Worm (Caenorhabditis elegans) whole organism, young adult: Measurements from ENCODE around the gene clec-165.
A peak's percentile ranks its signal among the peaks of the same experiment; 100 is the strongest.

Experiments
- B0035.1 ChIP-seq: sonication (generic microtip); optimal IDR thresholded peaks from 2 replicates; lab custom pipeline; 2016; ENCODE audit warnings: missing genetic modification characterization, mild to moderate bottlenecking, missing compliant biosample characterization, missing genotype, missing genetic modification reagents
- F23B12.7 ChIP-seq: sonication (generic microtip); optimal IDR thresholded peaks from 2 replicates; lab custom pipeline; 2017; ENCODE audit warnings: missing genetic modification characterization, mild to moderate bottlenecking, missing compliant biosample characterization, antibody characterized with exemption, moderate library complexity; ENCODE audit not compliant: insufficient read depth
- F52B5.7 ChIP-seq: sonication (generic microtip); optimal IDR thresholded peaks from 2 replicates; lab custom pipeline; 2016; ENCODE audit warnings: mild to moderate bottlenecking, missing genetic modification characterization, missing compliant biosample characterization
- K11D2.4 ChIP-seq: fragments of 200-800 bp; sonication (Bioruptor generic); IDR thresholded peaks from 2 replicates; pipeline ENCODE4 v1.3.6; 2022; ENCODE audit warnings: missing genetic modification reagents, missing genetic modification characterization, missing compliant biosample characterization
- T26A5.8 ChIP-seq: sonication (generic microtip); optimal IDR thresholded peaks from 2 replicates; lab custom pipeline; 2016; ENCODE audit warnings: missing genetic modification characterization, missing compliant biosample characterization
- attf-3 ChIP-seq: fragments of 200-800 bp; sonication (Bioruptor generic); conservative IDR thresholded peaks from 2 replicates; pipeline ENCODE4 v1.3.6; 2022; ENCODE audit warnings: missing genetic modification reagents, missing genetic modification characterization, missing compliant biosample characterization
- attf-5 ChIP-seq: fragments of 200-800 bp; sonication (Bioruptor generic); optimal IDR thresholded peaks from 2 replicates; lab custom pipeline; 2018; ENCODE audit warnings: mild to moderate bottlenecking, missing genetic modification characterization, missing compliant biosample characterization
- attf-6 ChIP-seq: fragments of 200-800 bp; sonication (Bioruptor generic); IDR thresholded peaks from 2 replicates; pipeline ENCODE4 v1.3.6; 2022; ENCODE audit warnings: missing genetic modification reagents, missing genetic modification characterization, missing compliant biosample characterization
- bed-2 ChIP-seq: fragments of 200-800 bp; sonication (Bioruptor generic); IDR thresholded peaks from 2 replicates; pipeline ENCODE4 v1.3.6; 2022; ENCODE audit warnings: missing genetic modification reagents, missing genetic modification characterization, missing compliant biosample characterization
- ceh-27 ChIP-seq: fragments of 200-800 bp; sonication (Bioruptor generic); optimal IDR thresholded peaks from 2 replicates; lab custom pipeline; 2018; ENCODE audit warnings: mild to moderate bottlenecking, missing genetic modification characterization, moderate library complexity, missing compliant biosample characterization
- ceh-79 ChIP-seq: sonication (generic microtip); optimal IDR thresholded peaks from 2 replicates; lab custom pipeline; 2017; ENCODE audit warnings: mild to moderate bottlenecking, missing genetic modification characterization, missing compliant biosample characterization
- egl-44 ChIP-seq: fragments of 200-800 bp; sonication (Bioruptor generic); IDR thresholded peaks from 2 replicates; pipeline ENCODE4 v1.3.6; 2022; ENCODE audit warnings: missing genetic modification reagents, missing genetic modification characterization, missing compliant biosample characterization
- fkh-3 ChIP-seq: sonication (generic microtip); optimal IDR thresholded peaks from 2 replicates; lab custom pipeline; 2016; ENCODE audit warnings: mild to moderate bottlenecking, missing genetic modification characterization, missing compliant biosample characterization
- gei-17 ChIP-seq: fragments of 200-800 bp; sonication (Bioruptor generic); optimal IDR thresholded peaks from 2 replicates; lab custom pipeline; 2018; ENCODE audit warnings: mild to moderate bottlenecking, missing genetic modification characterization, missing compliant biosample characterization
- hmg-1.2 ChIP-seq: fragments of 200-800 bp; sonication (Bioruptor generic); IDR thresholded peaks from 2 replicates; pipeline ENCODE4 v1.3.6; 2022; ENCODE audit warnings: missing genetic modification reagents, missing genetic modification characterization, missing compliant biosample characterization
- let-607 ChIP-seq, 2 experiments: fragments of 200-800 bp in 1 of 2; sonication (Bioruptor generic) in 1 of 2; sonication (generic microtip) in 1 of 2; optimal IDR thresholded peaks; 2 replicates each; lab custom pipeline; 2016 to 2018; ENCODE audit warnings: mild to moderate bottlenecking in 2 of 2, missing compliant biosample characterization in 2 of 2, missing genetic modification characterization in 2 of 2, moderate library complexity in 2 of 2, missing genotype in 1 of 2
- lin-26 ChIP-seq: fragments of 200-800 bp; sonication (Bioruptor generic); IDR thresholded peaks from 2 replicates; pipeline ENCODE4 v1.3.6; 2022; ENCODE audit warnings: missing genetic modification reagents, missing genetic modification characterization, missing compliant biosample characterization
- lin-40 ChIP-seq: sonication (generic microtip); optimal IDR thresholded peaks from 2 replicates; lab custom pipeline; 2016; ENCODE audit warnings: missing genetic modification characterization, mild to moderate bottlenecking, missing compliant biosample characterization, missing genotype, missing genetic modification reagents
- lin-54 ChIP-seq: fragments of 200-800 bp; sonication (Bioruptor generic); optimal IDR thresholded peaks from 2 replicates; lab custom pipeline; 2018; ENCODE audit warnings: mild to moderate bottlenecking, missing genetic modification characterization, missing compliant biosample characterization
- lsl-1 ChIP-seq: fragments of 200-800 bp; sonication (Bioruptor generic); optimal IDR thresholded peaks from 2 replicates; lab custom pipeline; 2018; ENCODE audit warnings: mild to moderate bottlenecking, missing genetic modification characterization, moderate library complexity, missing compliant biosample characterization
- madf-6 ChIP-seq: fragments of 200-800 bp; sonication (Bioruptor generic); IDR thresholded peaks from 2 replicates; pipeline ENCODE4 v1.3.6; 2022; ENCODE audit warnings: missing genetic modification reagents, missing genetic modification characterization, missing compliant biosample characterization
- mes-4 ChIP-seq: sonication (generic microtip); optimal IDR thresholded peaks from 2 replicates; lab custom pipeline; 2016; ENCODE audit warnings: missing genotype, missing genetic modification characterization, missing compliant biosample characterization
- mxl-1 ChIP-seq: sonication (generic microtip); optimal IDR thresholded peaks from 2 replicates; lab custom pipeline; 2016; ENCODE audit warnings: missing genetic modification characterization, missing compliant biosample characterization
- nfya-1 ChIP-seq: sonication (generic microtip); optimal IDR thresholded peaks from 2 replicates; lab custom pipeline; 2017; ENCODE audit warnings: antibody characterized with exemption, missing compliant biosample characterization, missing genetic modification characterization, borderline replicate concordance; ENCODE audit not compliant: insufficient read depth
- nhr-27 ChIP-seq: fragments of 200-800 bp; sonication (Bioruptor generic); optimal IDR thresholded peaks from 2 replicates; lab custom pipeline; 2018; ENCODE audit warnings: mild to moderate bottlenecking, missing genetic modification characterization, moderate library complexity, missing compliant biosample characterization
- nhr-80 ChIP-seq: sonication (generic microtip); optimal IDR thresholded peaks from 2 replicates; lab custom pipeline; 2016; ENCODE audit warnings: missing genetic modification characterization, missing compliant biosample characterization
- sdz-38 ChIP-seq: sonication (generic microtip); optimal IDR thresholded peaks from 2 replicates; lab custom pipeline; 2016; ENCODE audit warnings: missing genotype, missing genetic modification characterization, missing compliant biosample characterization
- snpc-3.4 ChIP-seq: sonication (generic microtip); optimal IDR thresholded peaks from 2 replicates; lab custom pipeline; 2017; ENCODE audit warnings: missing genetic modification characterization, mild to moderate bottlenecking, missing compliant biosample characterization, antibody characterized with exemption, moderate library complexity, missing genotype, missing genetic modification reagents
- somi-1 ChIP-seq: fragments of 200-800 bp; sonication (Bioruptor generic); optimal IDR thresholded peaks from 2 replicates; lab custom pipeline; 2018; ENCODE audit warnings: mild to moderate bottlenecking, missing genetic modification characterization, missing compliant biosample characterization
- tbp1 ChIP-seq: fragments of 200-800 bp; sonication (Bioruptor generic); optimal IDR thresholded peaks from 2 replicates; lab custom pipeline; 2018; ENCODE audit warnings: mild to moderate bottlenecking, missing genetic modification characterization, missing compliant biosample characterization
- tlf-1 ChIP-seq: fragments of 200-800 bp; sonication (Bioruptor generic); optimal IDR thresholded peaks from 2 replicates; lab custom pipeline; 2018; ENCODE audit warnings: mild to moderate bottlenecking, missing genetic modification characterization, missing compliant biosample characterization
- xnd-1 ChIP-seq: sonication (generic microtip); optimal IDR thresholded peaks from 2 replicates; lab custom pipeline; 2016; ENCODE audit warnings: missing genotype, missing genetic modification reagents, missing genetic modification characterization, missing compliant biosample characterization
- zfh-2 ChIP-seq: fragments of 200-800 bp; sonication (Bioruptor generic); conservative IDR thresholded peaks from 2 replicates; pipeline ENCODE4 v1.3.6; 2022; ENCODE audit warnings: missing genetic modification reagents, missing genetic modification characterization, missing compliant biosample characterization
- zim-3 ChIP-seq: sonication (generic microtip); optimal IDR thresholded peaks from 2 replicates; lab custom pipeline; 2017; ENCODE audit warnings: mild to moderate bottlenecking, missing genetic modification characterization, moderate library complexity, missing compliant biosample characterization

Gene clec-165

ce11 chrIV:1246762-1247436 lies at the start of gene clec-165, which contains the start of gene F38A1.11:
TSS of gene clec-165 (minus strand) at chrIV:1246886.
TSS of gene F38A1.11 (plus strand) at chrIV:1247386.
- TF ChIP-seq zfh-2 (GFP tag; lab: Robert Waterston, UW): no peak
- TF ChIP-seq nhr-80 (tag; lab: Kevin White, UChicago): peak; percentile 25
- no peak for TF ChIP-seq F52B5.7
- no peak for TF ChIP-seq hmg-1.2 (GFP tag; lab: Robert Waterston, UW)
- no peak for TF ChIP-seq nhr-27 (tag; lab: Kevin White, UChicago)
- TF ChIP-seq attf-5 (GFP tag; lab: Kevin White, UChicago): no peak
- TF ChIP-seq lin-54 (GFP tag; lab: Kevin White, UChicago): no peak
- TF ChIP-seq, all 124 proteins: peak for 1

ce11 chrIV:1289327-1289726 lies 42.6 kb upstream of the clec-165 start, which contains the start of gene plst-1:
TSS of gene plst-1 (plus strand) at chrIV:1289627.
- TF ChIP-seq fkh-3 (tag; lab: Kevin White, UChicago) (no peak), bed-2 (no peak), somi-1 (GFP tag; lab: Kevin White, UChicago) (no peak), attf-3 (GFP tag; lab: Robert Waterston, UW) (no peak), tbp1 (GFP tag; lab: Kevin White, UChicago) (no peak), lin-40 (tag; lab: Kevin White, UChicago) (no peak), egl-44 (GFP tag; lab: Robert Waterston, UW) (no peak), T26A5.8 (tag; lab: Kevin White, UChicago) (no peak), attf-6 (GFP tag; lab: Robert Waterston, UW) (no peak), snpc-3.4 (no peak), tlf-1 (no peak), lsl-1 (no peak), K11D2.4 (no peak), ceh-79 (no peak), xnd-1 (no peak), F52B5.7 (no peak), let-607 (tag; optimal IDR thresholded peaks at IDR 0.05; lab: Kevin White, UChicago) (no peak), sdz-38 (tag; lab: Kevin White, UChicago) (no peak)

ce11 chrIV:1286549-1286948 lies 39.9 kb upstream of the clec-165 start:
- TF ChIP-seq gei-17 (GFP tag; lab: Kevin White, UChicago): no peak
- peak; percentile 70; the same call in 1 of the 2 replicates for TF ChIP-seq hmg-1.2 (GFP tag; lab: Robert Waterston, UW)
- TF ChIP-seq mes-4: no peak
- no peak for TF ChIP-seq B0035.1 (tag; lab: Kevin White, UChicago)

- TF ChIP-seq nhr-80 (tag; lab: Kevin White, UChicago) (peak; percentile 23), mxl-1 (tag; lab: Kevin White, UChicago) (no peak), ceh-27 (GFP tag; lab: Kevin White, UChicago) (no peak), egl-44 (GFP tag; lab: Robert Waterston, UW) (no peak)
Measured at ce11 chrIV:1284877-1285276, 38.2 kb upstream of the clec-165 start.

ce11 chrIV:1278945-1279344 lies 32.3 kb upstream of the clec-165 start:
- TF ChIP-seq zim-3 (tag; lab: Kevin White, UChicago) (no peak), F23B12.7 (tag; lab: Kevin White, UChicago) (no peak), gei-17 (GFP tag; lab: Kevin White, UChicago) (no peak), nfya-1 (tag; lab: Kevin White, UChicago) (no peak), lin-26 (GFP tag; lab: Robert Waterston, UW) (no peak), madf-6 (GFP tag; lab: Robert Waterston, UW) (no peak)
- TF ChIP-seq, all 124 proteins: peak for 0
